Fruit fly (Drosophila melanogaster) whole organism, prepupa: ENCODE data around the gene Myt1.

Experiments used
- Blimp-1 ChIP-seq: fragments of 200-800 bp; sonication (Bioruptor generic); optimal IDR thresholded peaks from 3 replicates; lab custom pipeline; 2017; ENCODE audit warnings: missing biosample characterization, missing genetic modification characterization, mild to moderate bottlenecking, moderate library complexity, missing genetic modification reagents
- CG11294 ChIP-seq: fragments of 200-800 bp; sonication (Bioruptor generic); IDR thresholded peaks from 2 replicates; pipeline ENCODE4 v1.3.6; 2022; ENCODE audit warnings: missing biosample characterization, missing genetic modification characterization
- CG11762 ChIP-seq: fragments of 200-800 bp; sonication (Bioruptor generic); optimal IDR thresholded peaks from 3 replicates; lab custom pipeline; 2016; ENCODE audit warnings: missing biosample characterization, missing genetic modification characterization; ENCODE audit not compliant: insufficient read depth
- CG11902 ChIP-seq: fragments of 200-800 bp; sonication (Bioruptor generic); optimal IDR thresholded peaks from 3 replicates; lab custom pipeline; 2016; ENCODE audit warnings: missing biosample characterization, missing genetic modification characterization
- CG15336 ChIP-seq: fragments of 200-800 bp; sonication (Bioruptor generic); IDR thresholded peaks from 2 replicates; pipeline ENCODE4 v1.3.6; 2022; ENCODE audit warnings: missing biosample characterization, missing genetic modification characterization
- CG16779 ChIP-seq: fragments of 200-800 bp; sonication (Bioruptor generic); optimal IDR thresholded peaks from 3 replicates; lab custom pipeline; 2017; ENCODE audit warnings: missing biosample characterization, mild to moderate bottlenecking, missing genetic modification characterization
- CG3032 ChIP-seq: fragments of 200-800 bp; optimal IDR thresholded peaks from 2 replicates; lab custom pipeline; 2019; ENCODE audit warnings: missing biosample characterization, mild to moderate bottlenecking, missing genetic modification characterization, moderate library complexity
- CG31627 ChIP-seq: fragments of 200-800 bp; sonication (Bioruptor generic); optimal IDR thresholded peaks from 3 replicates; lab custom pipeline; 2016; ENCODE audit warnings: missing biosample characterization, missing genetic modification characterization
- CG32006 ChIP-seq: fragments of 200-800 bp; sonication (Bioruptor generic); optimal IDR thresholded peaks from 3 replicates; lab custom pipeline; 2017; ENCODE audit warnings: missing biosample characterization, mild to moderate bottlenecking, missing genetic modification characterization
- CG34406 ChIP-seq: fragments of 200-800 bp; sonication (Bioruptor generic); optimal IDR thresholded peaks from 3 replicates; lab custom pipeline; 2016; ENCODE audit warnings: missing biosample characterization, missing genetic modification characterization
- CG3919 ChIP-seq: fragments of 200-800 bp; sonication (Bioruptor generic); optimal IDR thresholded peaks from 3 replicates; lab custom pipeline; 2016; ENCODE audit warnings: missing biosample characterization, missing genetic modification characterization
- CG4318 ChIP-seq: fragments of 200-800 bp; sonication (Bioruptor generic); optimal IDR thresholded peaks from 3 replicates; lab custom pipeline; 2017; ENCODE audit warnings: missing biosample characterization, mild to moderate bottlenecking, missing genetic modification characterization
- CG6163 ChIP-seq: fragments of 200-800 bp; sonication (Bioruptor generic); IDR thresholded peaks from 3 replicates; pipeline ENCODE4 v1.3.6; 2022; ENCODE audit warnings: missing biosample characterization, missing genetic modification characterization
- CG6792 ChIP-seq: fragments of 200-800 bp; sonication (Bioruptor generic); optimal IDR thresholded peaks from 3 replicates; lab custom pipeline; 2016; ENCODE audit warnings: missing biosample characterization, missing genetic modification characterization
- CG6854 ChIP-seq: fragments of 200-800 bp; sonication (Bioruptor generic); optimal IDR thresholded peaks from 2 replicates; lab custom pipeline; 2017; ENCODE audit warnings: missing biosample characterization, mild to moderate bottlenecking, missing genetic modification characterization
- CG8319 ChIP-seq: fragments of 200-800 bp; sonication (Bioruptor generic); optimal IDR thresholded peaks from 3 replicates; lab custom pipeline; 2016; ENCODE audit warnings: missing biosample characterization, missing genetic modification characterization
- Eip75B ChIP-seq: fragments of 200-800 bp; sonication (Bioruptor generic); optimal IDR thresholded peaks from 3 replicates; lab custom pipeline; 2016; ENCODE audit warnings: missing biosample characterization, missing genetic modification characterization
- Eip78C ChIP-seq: fragments of 200-800 bp; sonication (Bioruptor generic); peaks from one replicate; lab custom pipeline; 2016; ENCODE audit warnings: missing biosample characterization, missing genetic modification characterization
- Eip93F ChIP-seq: fragments of 200-800 bp; sonication (Bioruptor generic); optimal IDR thresholded peaks from 2 replicates; lab custom pipeline; 2016; ENCODE audit warnings: missing biosample characterization, mild to moderate bottlenecking, missing genetic modification characterization
- Gug ChIP-seq: fragments of 200-800 bp; sonication (Bioruptor generic); IDR thresholded peaks from 2 replicates; pipeline ENCODE4 v1.3.6; 2022; ENCODE audit warnings: missing biosample characterization, missing genetic modification characterization
- Hr38 ChIP-seq: sonication (Bioruptor generic); optimal IDR thresholded peaks from 2 replicates; lab custom pipeline; 2016; ENCODE audit warnings: missing biosample characterization, missing genetic modification characterization
- Hr4 ChIP-seq: fragments of 200-800 bp; sonication (Bioruptor generic); optimal IDR thresholded peaks from 3 replicates; lab custom pipeline; 2016; ENCODE audit warnings: missing biosample characterization, missing genetic modification characterization
- OdsH ChIP-seq: fragments of 200-800 bp; sonication (Bioruptor generic); optimal IDR thresholded peaks from 3 replicates; lab custom pipeline; 2016; ENCODE audit warnings: missing biosample characterization, missing genetic modification characterization
- Sox14 ChIP-seq: fragments of 200-800 bp; sonication (Bioruptor generic); optimal IDR thresholded peaks from 3 replicates; lab custom pipeline; 2016; ENCODE audit warnings: missing biosample characterization, missing genetic modification characterization
- Sox15 ChIP-seq: fragments of 200-800 bp; sonication (Bioruptor generic); optimal IDR thresholded peaks from 3 replicates; lab custom pipeline; 2016; ENCODE audit warnings: missing biosample characterization, missing genetic modification characterization
- achi ChIP-seq: fragments of 200-800 bp; sonication (Bioruptor generic); optimal IDR thresholded peaks from 3 replicates; lab custom pipeline; 2016; ENCODE audit warnings: missing biosample characterization, missing genetic modification characterization
- acj6 ChIP-seq: fragments of 200-800 bp; sonication (Bioruptor generic); optimal IDR thresholded peaks from 3 replicates; lab custom pipeline; 2016; ENCODE audit warnings: missing biosample characterization, missing genetic modification characterization
- eg ChIP-seq: fragments of 200-800 bp; sonication (Bioruptor generic); IDR thresholded peaks from 3 replicates; pipeline ENCODE4 v1.3.6; 2022; ENCODE audit warnings: missing biosample characterization, missing genetic modification characterization
- esn ChIP-seq: fragments of 200-800 bp; sonication (Bioruptor generic); optimal IDR thresholded peaks from 2 replicates; lab custom pipeline; 2016; ENCODE audit warnings: missing biosample characterization, mild to moderate bottlenecking, missing genetic modification characterization, moderate library complexity
- fd85E ChIP-seq: fragments of 200-800 bp; sonication (Bioruptor generic); optimal IDR thresholded peaks from 3 replicates; lab custom pipeline; 2016; ENCODE audit warnings: missing biosample characterization, missing genetic modification characterization
- fkh ChIP-seq: fragments of 200-800 bp; sonication (Bioruptor generic); optimal IDR thresholded peaks from 3 replicates; lab custom pipeline; 2017; ENCODE audit warnings: missing biosample characterization, mild to moderate bottlenecking, missing genetic modification characterization, moderate library complexity
- lz ChIP-seq: fragments of 200-800 bp; sonication (Bioruptor generic); optimal IDR thresholded peaks from 3 replicates; lab custom pipeline; 2016; ENCODE audit warnings: missing biosample characterization, missing genetic modification characterization
- pdm3 ChIP-seq: fragments of 200-800 bp; sonication (Bioruptor generic); optimal IDR thresholded peaks from 3 replicates; lab custom pipeline; 2016; ENCODE audit warnings: missing biosample characterization, missing genetic modification characterization
- spab ChIP-seq: fragments of 200-800 bp; sonication (Bioruptor generic); optimal IDR thresholded peaks from 2 replicates; lab custom pipeline; 2017; ENCODE audit warnings: missing biosample characterization, mild to moderate bottlenecking, missing genetic modification characterization, missing genetic modification reagents
- ss ChIP-seq, 2 experiments: fragments of 200-800 bp; sonication (Bioruptor generic); optimal IDR thresholded peaks; 2 replicates in 1 of 2; 3 replicates in 1 of 2; lab custom pipeline; 2017 to 2018; ENCODE audit warnings: mild to moderate bottlenecking in 2 of 2, missing biosample characterization in 2 of 2, missing genetic modification characterization in 2 of 2, moderate library complexity in 1 of 2
- svp ChIP-seq: fragments of 200-800 bp; sonication (Bioruptor generic); peaks from one replicate; lab custom pipeline; 2016; ENCODE audit warnings: missing biosample characterization, missing genetic modification characterization

Gene Myt1

dm6 chr3L:5802063-5802531 is 22.7 kb upstream of the Myt1 start (continued):
- TF ChIP-seq CG8319 = no peak
- TF ChIP-seq CG3919 (GFP tag; lab: Kevin White, UChicago) = peak; percentile 25
- TF ChIP-seq Eip78C (GFP tag; lab: Kevin White, UChicago) = peak; percentile 78
- peak; percentile 24 for TF ChIP-seq CG6854 (GFP tag; lab: Kevin White, UChicago)
- no peak for TF ChIP-seq acj6 (GFP tag; lab: Kevin White, UChicago)
- TF ChIP-seq Eip93F (GFP tag; lab: Kevin White, UChicago) = no peak
- no peak for TF ChIP-seq Blimp-1
- no peak for TF ChIP-seq Sox15
- no peak for TF ChIP-seq CG32006
- no peak for TF ChIP-seq CG31627
- no peak for TF ChIP-seq CG11762 (GFP tag; lab: Kevin White, UChicago)
- no peak for TF ChIP-seq ss (GFP tag; optimal IDR thresholded peaks at IDR 0.05; lab: Kevin White, UChicago)
- TF ChIP-seq pdm3 (GFP tag; lab: Kevin White, UChicago) = no peak
- no peak for TF ChIP-seq CG11902 (GFP tag; lab: Kevin White, UChicago)
- no peak for TF ChIP-seq svp (GFP tag; lab: Kevin White, UChicago)
- no peak for TF ChIP-seq fkh (GFP tag; lab: Kevin White, UChicago)
- TF ChIP-seq CG6792 (GFP tag; lab: Kevin White, UChicago) = peak; percentile 15
- no peak for TF ChIP-seq fd85E (GFP tag; lab: Kevin White, UChicago)
- TF ChIP-seq CG4318 (GFP tag; lab: Kevin White, UChicago) = no peak
- no peak for TF ChIP-seq CG3032 (tag; lab: Kevin White, UChicago)
- TF ChIP-seq spab (GFP tag; lab: Kevin White, UChicago) = no peak
- TF ChIP-seq Eip75B (GFP tag; lab: Kevin White, UChicago) = peak; percentile 59
- TF ChIP-seq esn (GFP tag; lab: Kevin White, UChicago) = peak; percentile 8
- TF ChIP-seq CG15336 (GFP tag; lab: Robert Waterston, UW) = peak; percentile 63
- TF ChIP-seq, all 60 proteins: peak for 13

DNA sequence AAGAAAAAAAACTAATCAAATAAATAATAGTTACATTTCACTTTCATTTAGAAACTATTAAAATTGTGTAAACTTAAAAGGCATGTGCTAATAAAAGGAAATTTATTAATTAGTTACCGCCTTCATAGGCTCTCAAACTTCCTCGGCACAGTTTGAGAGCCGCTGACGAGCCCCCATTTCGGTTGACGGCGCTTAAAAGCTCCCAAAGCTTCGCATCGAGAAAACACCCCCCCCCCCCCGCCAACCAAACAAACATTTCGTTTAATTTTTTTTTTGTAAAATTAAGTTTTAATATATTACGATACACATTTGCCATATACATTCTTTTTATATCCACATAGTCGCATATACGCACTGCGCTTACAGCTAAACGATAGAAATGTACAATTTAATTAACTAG is 17.9 kb upstream of the Myt1 start:
- TF ChIP-seq achi (GFP tag; lab: Kevin White, UChicago) (no peak), CG6854 (GFP tag; lab: Kevin White, UChicago) (no peak), lz (no peak), Hr38 (no peak), CG8319 (no peak), CG4318 (GFP tag; lab: Kevin White, UChicago) (no peak), Hr4 (GFP tag; lab: Kevin White, UChicago) (no peak), CG34406 (GFP tag; lab: Kevin White, UChicago) (no peak), CG3032 (tag; lab: Kevin White, UChicago) (no peak), CG6163 (GFP tag; lab: Robert Waterston, UW) (no peak), Sox15 (no peak), CG11294 (GFP tag; lab: Robert Waterston, UW) (no peak), pdm3 (GFP tag; lab: Kevin White, UChicago) (no peak), CG16779 (no peak), Sox14 (GFP tag; lab: Kevin White, UChicago) (no peak), OdsH (no peak)

- TF ChIP-seq CG6792 (GFP tag; lab: Kevin White, UChicago) = no peak
- no peak for TF ChIP-seq Blimp-1
- no peak for TF ChIP-seq ss (GFP tag; optimal IDR thresholded peaks at IDR 0.05; lab: Kevin White, UChicago)
- no peak for TF ChIP-seq svp (GFP tag; lab: Kevin White, UChicago)
- peak; percentile 24; the same call in 1 of the 3 replicates for TF ChIP-seq CG6163 (GFP tag; lab: Robert Waterston, UW)
- TF ChIP-seq lz = no peak
- TF ChIP-seq Sox14 (GFP tag; lab: Kevin White, UChicago) = no peak
- TF ChIP-seq fkh (GFP tag; lab: Kevin White, UChicago) = no peak
- TF ChIP-seq achi (GFP tag; lab: Kevin White, UChicago) = no peak
- TF ChIP-seq Eip78C (GFP tag; lab: Kevin White, UChicago) = peak; percentile 52
- TF ChIP-seq CG15336 (GFP tag; lab: Robert Waterston, UW) = peak; percentile 32; the same call in 1 of the 2 replicates
- no peak for TF ChIP-seq Eip75B (GFP tag; lab: Kevin White, UChicago)
- TF ChIP-seq Gug (GFP tag; lab: Robert Waterston, UW) = no peak
- 0 out of 3 replicates have a peak, but pooled peaks have one; percentile 41 for TF ChIP-seq eg
- TF ChIP-seq CG32006 = no peak
- TF ChIP-seq CG11294 (GFP tag; lab: Robert Waterston, UW) = no peak
- TF ChIP-seq Sox15 = no peak
- TF ChIP-seq, all 60 proteins: peak for 4
Observed at dm6 chr3L:5796493-5796998, 17.2 kb upstream of the Myt1 start, which contains the start of gene Tektin-C. Gene Tektin-C, minus strand, starts transcription at chr3L:5796543.
